Worm (Caenorhabditis elegans): ENCODE results near the gene nlp-28.

DNA sequence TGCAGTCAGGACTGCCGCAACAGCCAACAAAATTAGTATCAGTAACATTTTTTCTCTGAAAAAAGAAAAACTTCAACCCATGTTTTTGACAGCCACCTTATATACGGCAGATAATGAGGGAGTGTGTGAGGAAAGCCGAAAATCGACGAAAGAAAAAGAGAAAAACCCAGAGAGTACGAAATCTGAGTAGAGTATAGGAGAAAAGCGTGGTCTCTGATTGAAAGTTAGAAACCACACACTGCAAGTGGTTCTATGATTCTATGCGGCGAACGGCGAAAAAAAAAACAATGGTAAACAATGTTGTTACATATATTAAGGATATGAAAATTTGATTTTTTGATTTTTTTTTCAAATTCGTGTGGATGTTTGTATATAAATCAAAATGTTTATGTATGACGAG is 19.9 kb upstream of the nlp-28 start, which contains the start of gene cyp-34A8:
- TF ChIP-seq ceh-82 (tag; optimal IDR thresholded peaks at IDR 0.05): no peak
- no peak for TF ChIP-seq alr-1 (tag; optimal IDR thresholded peaks at IDR 0.05)
- TF ChIP-seq ama-1 (optimal IDR thresholded peaks at IDR 0.05): no peak
- no peak for TF ChIP-seq lin-13 (GFP tag; optimal IDR thresholded peaks at IDR 0.05)
- TF ChIP-seq mdl-1 (tag; optimal IDR thresholded peaks at IDR 0.05): no peak
- TF ChIP-seq skn-1 (tag; optimal IDR thresholded peaks at IDR 0.05): no peak
- no peak for TF ChIP-seq elt-3 (tag; optimal IDR thresholded peaks at IDR 0.05)
- TF ChIP-seq nhr-11 (tag; optimal IDR thresholded peaks at IDR 0.05): no peak
- no peak for TF ChIP-seq ztf-11 (tag; optimal IDR thresholded peaks at IDR 0.05)
- no peak for TF ChIP-seq mab-5 (tag; optimal IDR thresholded peaks at IDR 0.05)
- no peak for TF ChIP-seq zag-1 (tag; optimal IDR thresholded peaks at IDR 0.05)
- TF ChIP-seq unc-62 (GFP tag; optimal IDR thresholded peaks at IDR 0.05): no peak
- TF ChIP-seq blmp-1 (tag; optimal IDR thresholded peaks at IDR 0.05; ENCODE audit: insufficient read depth): no peak
